Fruit fly (Drosophila melanogaster) whole organism, embryonic: Measurements from ENCODE around the gene Cpr5C.
A peak's percentile ranks its signal among the peaks of the same experiment; 100 is the strongest.

Experiments used
- Bgb ChIP-seq: fragments of 200-800 bp; sonication (Bioruptor generic); IDR thresholded peaks from 2 replicates; pipeline ENCODE4 v1.3.6; 2022; ENCODE audit warnings: missing biosample characterization, missing genetic modification characterization; ENCODE audit not compliant: partially characterized antibody
- Blimp-1 ChIP-seq: fragments of 200-800 bp; sonication (Bioruptor generic); optimal IDR thresholded peaks from 3 replicates; lab custom pipeline; 2018; ENCODE audit warnings: missing biosample characterization, missing genetic modification characterization, mild to moderate bottlenecking, moderate library complexity, missing genetic modification reagents
- Bteb2 ChIP-seq: fragments of 200-800 bp; sonication (Bioruptor generic); optimal IDR thresholded peaks from 2 replicates; lab custom pipeline; 2016; ENCODE audit warnings: missing biosample characterization, missing genetic modification characterization
- CG10321 ChIP-seq: fragments of 200-800 bp; sonication (Bioruptor generic); IDR thresholded peaks from 2 replicates; pipeline ENCODE4 v1.3.6; 2022; ENCODE audit warnings: missing biosample characterization, missing genetic modification characterization
- CG11085 ChIP-seq: fragments of 200-800 bp; sonication (Bioruptor generic); IDR thresholded peaks from 2 replicates; pipeline ENCODE4 v1.3.6; 2022; ENCODE audit warnings: missing biosample characterization, missing genetic modification characterization
- CG12071 ChIP-seq: fragments of 200-800 bp; sonication (Bioruptor generic); optimal IDR thresholded peaks from 3 replicates; lab custom pipeline; 2018; ENCODE audit warnings: missing biosample characterization, mild to moderate bottlenecking, missing genetic modification characterization
- CG12769 ChIP-seq: fragments of 200-800 bp; sonication (Bioruptor generic); optimal IDR thresholded peaks from 2 replicates; lab custom pipeline; 2019; ENCODE audit warnings: missing biosample characterization, mild to moderate bottlenecking, missing genetic modification characterization, moderate library complexity
- CG13287 ChIP-seq: fragments of 200-800 bp; sonication (Bioruptor generic); IDR thresholded peaks from 2 replicates; pipeline ENCODE4 v1.3.6; 2022; ENCODE audit warnings: missing biosample characterization, missing genetic modification characterization; ENCODE audit not compliant: partially characterized antibody
- CG15073 ChIP-seq: fragments of 200-800 bp; sonication (Bioruptor generic); optimal IDR thresholded peaks from 2 replicates; lab custom pipeline; 2016; ENCODE audit warnings: missing biosample characterization, missing genetic modification characterization
- CG15696 ChIP-seq: fragments of 200-800 bp; sonication (Bioruptor generic); optimal IDR thresholded peaks from 2 replicates; lab custom pipeline; 2019; ENCODE audit warnings: missing biosample characterization, mild to moderate bottlenecking, missing genetic modification characterization, moderate library complexity
- CG1832 ChIP-seq: fragments of 200-800 bp; sonication (Bioruptor generic); optimal IDR thresholded peaks from 2 replicates; lab custom pipeline; 2017; ENCODE audit warnings: missing biosample characterization, mild to moderate bottlenecking, missing genetic modification characterization, inconsistent platforms
- CG18619 ChIP-seq: fragments of 200-800 bp; sonication (Bioruptor generic); optimal IDR thresholded peaks from 3 replicates; lab custom pipeline; 2017; ENCODE audit warnings: missing biosample characterization, mild to moderate bottlenecking, missing genetic modification characterization
- CG31365 ChIP-seq: fragments of 200-800 bp; sonication (Bioruptor generic); optimal IDR thresholded peaks from 2 replicates; lab custom pipeline; 2018; ENCODE audit warnings: missing biosample characterization, mild to moderate bottlenecking, missing genetic modification characterization
- CG4707 ChIP-seq: fragments of 200-800 bp; sonication (Bioruptor generic); optimal IDR thresholded peaks from 2 replicates; lab custom pipeline; 2018; ENCODE audit warnings: missing biosample characterization, mild to moderate bottlenecking, missing genetic modification characterization, moderate library complexity
- CG8359 ChIP-seq: fragments of 200-800 bp; sonication (Bioruptor generic); optimal IDR thresholded peaks from 2 replicates; lab custom pipeline; 2017; ENCODE audit warnings: missing biosample characterization, mild to moderate bottlenecking, missing genetic modification characterization, borderline replicate concordance
- CG8478 ChIP-seq: fragments of >200 bp; optimal IDR thresholded peaks from 2 replicates; lab custom pipeline; 2018
- CG9727 ChIP-seq: fragments of 200-800 bp; sonication (Bioruptor generic); optimal IDR thresholded peaks from 3 replicates; lab custom pipeline; 2017; ENCODE audit warnings: missing biosample characterization, mild to moderate bottlenecking, missing genetic modification characterization
- Camta ChIP-seq: fragments of 200-800 bp; sonication (Bioruptor generic); optimal IDR thresholded peaks from 2 replicates; lab custom pipeline; 2016; ENCODE audit warnings: missing biosample characterization, missing genetic modification characterization
- CoRest ChIP-seq: fragments of 200-800 bp; sonication (Bioruptor generic); optimal IDR thresholded peaks from 3 replicates; lab custom pipeline; 2018; ENCODE audit warnings: missing biosample characterization, mild to moderate bottlenecking, missing genetic modification characterization, moderate library complexity
- Dbx ChIP-seq: fragments of 200-800 bp; sonication (Bioruptor generic); IDR thresholded peaks from 3 replicates; pipeline ENCODE4 v1.3.6; 2022; ENCODE audit warnings: missing biosample characterization, missing genetic modification characterization
- Deaf1 ChIP-seq: fragments of 200-800 bp; optimal IDR thresholded peaks from 3 replicates; lab custom pipeline; 2019; ENCODE audit warnings: missing biosample characterization, mild to moderate bottlenecking, missing genetic modification characterization, moderate library complexity
- Dp ChIP-seq: fragments of 200-800 bp; sonication (Bioruptor generic); optimal IDR thresholded peaks from 2 replicates; lab custom pipeline; 2018; ENCODE audit warnings: missing biosample characterization, mild to moderate bottlenecking, missing genetic modification characterization, moderate library complexity
- HLHmδ ChIP-seq: fragments of 200-800 bp; sonication (Bioruptor generic); optimal IDR thresholded peaks from 2 replicates; lab custom pipeline; 2018; ENCODE audit warnings: missing biosample characterization, mild to moderate bottlenecking, missing genetic modification characterization, moderate library complexity
- Hr51 ChIP-seq, 2 experiments: fragments of 200-800 bp; sonication (Bioruptor generic); optimal IDR thresholded peaks; 2 replicates in 1 of 2; 3 replicates in 1 of 2; lab custom pipeline; 2016 to 2018; ENCODE audit warnings: missing biosample characterization in 2 of 2, missing genetic modification characterization in 2 of 2, mild to moderate bottlenecking in 1 of 2, moderate library complexity in 1 of 2
- Mad ChIP-seq: fragments of 200-800 bp; sonication (Bioruptor generic); optimal IDR thresholded peaks from 2 replicates; lab custom pipeline; 2016; ENCODE audit warnings: missing biosample characterization, missing genetic modification characterization
- Meics ChIP-seq: fragments of 200-800 bp; sonication (Bioruptor generic); optimal IDR thresholded peaks from 2 replicates; lab custom pipeline; 2017; ENCODE audit warnings: missing biosample characterization, mild to moderate bottlenecking, missing genetic modification characterization
- Trl ChIP-seq, 3 experiments: fragments of >200 bp in 2 of 3; fragments of 200-800 bp in 1 of 3; sonication (Bioruptor generic) in 1 of 3; optimal IDR thresholded peaks; 2 replicates in 1 of 3; 3 replicates in 2 of 3; lab custom pipeline; 2016 to 2017; ENCODE audit warnings: missing biosample characterization in 1 of 3, missing genetic modification characterization in 1 of 3
- Xrp1 ChIP-seq: fragments of 200-800 bp; sonication (Bioruptor generic); IDR thresholded peaks from 2 replicates; pipeline ENCODE4 v1.3.6; 2022; ENCODE audit warnings: missing biosample characterization, missing genetic modification characterization
- amos ChIP-seq: fragments of 200-800 bp; sonication (Bioruptor generic); IDR thresholded peaks from 2 replicates; pipeline ENCODE4 v1.3.6; 2022; ENCODE audit warnings: missing biosample characterization, missing genetic modification characterization; ENCODE audit not compliant: partially characterized antibody
- aop ChIP-seq: fragments of 200-800 bp; sonication (Bioruptor generic); IDR thresholded peaks from 2 replicates; pipeline ENCODE4 v1.3.6; 2022; ENCODE audit warnings: missing biosample characterization, missing genetic modification characterization
- ato ChIP-seq: fragments of 200-800 bp; sonication (Bioruptor generic); IDR thresholded peaks from 2 replicates; pipeline ENCODE4 v1.3.6; 2022; ENCODE audit warnings: missing biosample characterization, missing genetic modification characterization; ENCODE audit not compliant: partially characterized antibody
- bbx ChIP-seq: fragments of 200-800 bp; sonication (Bioruptor generic); IDR thresholded peaks from 2 replicates; pipeline ENCODE4 v1.3.6; 2022; ENCODE audit warnings: missing biosample characterization, missing genetic modification characterization; ENCODE audit not compliant: partially characterized antibody
- chm ChIP-seq: fragments of 200-800 bp; sonication (Bioruptor generic); IDR thresholded peaks from 2 replicates; pipeline ENCODE4 v1.3.6; 2022; ENCODE audit warnings: missing biosample characterization, missing genetic modification characterization
- dmrt11E ChIP-seq: fragments of 200-800 bp; sonication (Bioruptor generic); optimal IDR thresholded peaks from 3 replicates; lab custom pipeline; 2018; ENCODE audit warnings: missing biosample characterization, mild to moderate bottlenecking, missing genetic modification characterization, moderate library complexity
- fd3F ChIP-seq: fragments of 200-800 bp; sonication (Bioruptor generic); optimal IDR thresholded peaks from 2 replicates; lab custom pipeline; 2018; ENCODE audit warnings: missing biosample characterization, mild to moderate bottlenecking, missing genetic modification characterization, moderate library complexity
- gsb-n ChIP-seq: fragments of 200-800 bp; sonication (Bioruptor generic); optimal IDR thresholded peaks from 3 replicates; lab custom pipeline; 2018; ENCODE audit warnings: missing biosample characterization, mild to moderate bottlenecking, missing genetic modification characterization
- gt ChIP-seq: fragments of 200-800 bp; sonication (Bioruptor generic); IDR thresholded peaks from 2 replicates; pipeline ENCODE4 v1.3.6; 2022; ENCODE audit warnings: missing biosample characterization, missing genetic modification characterization
- klu ChIP-seq: fragments of 200-800 bp; sonication (Bioruptor generic); IDR thresholded peaks from 2 replicates; pipeline ENCODE4 v1.3.6; 2022; ENCODE audit warnings: missing biosample characterization, missing genetic modification characterization
- nerfin-2 ChIP-seq: fragments of 200-800 bp; sonication (Bioruptor generic); IDR thresholded peaks from 2 replicates; pipeline ENCODE4 v1.3.6; 2022; ENCODE audit warnings: missing biosample characterization, missing genetic modification characterization; ENCODE audit not compliant: partially characterized antibody
- prd ChIP-seq, 3 experiments: fragments of >200 bp in 2 of 3; fragments of 200-800 bp in 1 of 3; sonication (Bioruptor generic) in 1 of 3; optimal IDR thresholded peaks in 2 of 3; IDR thresholded peaks in 1 of 3; 2 replicates in 2 of 3; 3 replicates in 1 of 3; pipeline versions ENCODE4 v1.3.6 to Lab custom; 2017 to 2022; ENCODE audit warnings: missing biosample characterization in 1 of 3, missing genetic modification characterization in 1 of 3
- pros ChIP-seq: fragments of 200-800 bp; sonication (Bioruptor generic); optimal IDR thresholded peaks from 3 replicates; lab custom pipeline; 2019; ENCODE audit warnings: missing biosample characterization, mild to moderate bottlenecking, missing genetic modification characterization, moderate library complexity
- sna ChIP-seq: fragments of 200-800 bp; sonication (Bioruptor generic); IDR thresholded peaks from 2 replicates; pipeline ENCODE4 v1.3.6; 2022; ENCODE audit warnings: missing biosample characterization, missing genetic modification characterization; ENCODE audit not compliant: partially characterized antibody
- sr ChIP-seq: fragments of 200-800 bp; sonication (Bioruptor generic); IDR thresholded peaks from 3 replicates; pipeline ENCODE4 v1.3.6; 2022; ENCODE audit warnings: missing biosample characterization, missing genetic modification characterization
- ssp ChIP-seq: fragments of 200-800 bp; sonication (Bioruptor generic); IDR thresholded peaks from 2 replicates; pipeline ENCODE4 v1.3.6; 2022; ENCODE audit warnings: missing biosample characterization, missing genetic modification characterization
- trem ChIP-seq: fragments of 200-800 bp; optimal IDR thresholded peaks from 3 replicates; lab custom pipeline; 2019; ENCODE audit warnings: missing biosample characterization, mild to moderate bottlenecking, missing genetic modification characterization, moderate library complexity
- unc-4 ChIP-seq: fragments of 200-800 bp; sonication (Bioruptor generic); IDR thresholded peaks from 2 replicates; pipeline ENCODE4 v1.3.6; 2022; ENCODE audit warnings: missing biosample characterization, missing genetic modification characterization; ENCODE audit not compliant: partially characterized antibody
- yki ChIP-seq: fragments of >200 bp; optimal IDR thresholded peaks from 3 replicates; lab custom pipeline; 2018
- z ChIP-seq: fragments of 200-800 bp; sonication (Bioruptor generic); IDR thresholded peaks from 3 replicates; pipeline ENCODE4 v1.3.6; 2022; ENCODE audit warnings: missing biosample characterization, missing genetic modification characterization

Cpr5C gene

dm6 chrX:5770730-5771181, 33.7 kb upstream of the Cpr5C start, which contains the start of gene CG3097 (continued):
- TF ChIP-seq CG10321 (GFP tag; lab: Robert Waterston, UW) = peak; percentile 85
- TF ChIP-seq z (GFP tag; lab: Robert Waterston, UW) = peak; percentile 99
- TF ChIP-seq Camta (GFP tag; lab: Kevin White, UChicago) = no peak
- TF ChIP-seq pros (GFP tag; lab: Kevin White, UChicago) = peak; percentile 24
- no peak for TF ChIP-seq fd3F (GFP tag; lab: Kevin White, UChicago)
- no peak; the same call in 1 of the 2 replicates for TF ChIP-seq Xrp1 (GFP tag; lab: Robert Waterston, UW)
- peak; percentile 76 for TF ChIP-seq klu (GFP tag; lab: Robert Waterston, UW)
- TF ChIP-seq Dbx (GFP tag; lab: Robert Waterston, UW) = no peak
- TF ChIP-seq CG13287 (GFP tag; lab: Robert Waterston, UW) = no peak
- peak; percentile 51; the same call in 1 of the 2 replicates for TF ChIP-seq aop
- no peak for TF ChIP-seq prd (optimal IDR thresholded peaks at IDR 0.05; lab: Kevin White, UChicago)
- peak; percentile 21; the same call in 1 of the 3 replicates for TF ChIP-seq prd (GFP tag; IDR thresholded peaks at IDR 0.05; lab: Robert Waterston, UW)
- TF ChIP-seq CG8478 (lab: Kevin White, UChicago) = peak; percentile 80
- TF ChIP-seq ato (GFP tag; lab: Robert Waterston, UW) = peak; percentile 22; the same call in 1 of the 2 replicates
- TF ChIP-seq CG15073 (GFP tag; lab: Kevin White, UChicago) = no peak
- no peak for TF ChIP-seq CG11085
- no peak for TF ChIP-seq Meics (GFP tag; lab: Kevin White, UChicago)
- TF ChIP-seq CoRest (tag; lab: Kevin White, UChicago) = no peak
- no peak for TF ChIP-seq CG12769 (tag; lab: Kevin White, UChicago)
- peak; percentile 99 for TF ChIP-seq sr (GFP tag; lab: Robert Waterston, UW)
- no peak for TF ChIP-seq chm (GFP tag; lab: Robert Waterston, UW)
- 0 out of 2 replicates have a peak, but pooled peaks have one; percentile 8 for TF ChIP-seq nerfin-2 (GFP tag; lab: Robert Waterston, UW)
- no peak for TF ChIP-seq CG9727
- TF ChIP-seq gsb-n (tag; lab: Kevin White, UChicago) = peak; percentile 7
- no peak for TF ChIP-seq CG15696 (tag; lab: Kevin White, UChicago)
- TF ChIP-seq trem = peak; percentile 98
- TF ChIP-seq HLHmδ (GFP tag; lab: Kevin White, UChicago) = peak; percentile 52
- TF ChIP-seq Hr51 (GFP tag; optimal IDR thresholded peaks at IDR 0.05; lab: Kevin White, UChicago) = no peak
- peak; percentile 11 to 91 for TF ChIP-seq Trl (optimal IDR thresholded peaks at IDR 0.05; lab: Kevin White, UChicago)
- TF ChIP-seq Trl (GFP tag; optimal IDR thresholded peaks at IDR 0.05; lab: Kevin White, UChicago) = no peak
- TF ChIP-seq Mad = no peak
- no peak for TF ChIP-seq Bteb2
- TF ChIP-seq CG4707 = no peak
- TF ChIP-seq Dp (GFP tag; lab: Kevin White, UChicago) = no peak
- TF ChIP-seq gt (GFP tag; lab: Robert Waterston, UW) = no peak
- TF ChIP-seq CG12071 (GFP tag; lab: Kevin White, UChicago) = no peak
- peak; percentile 46; the same call in 1 of the 2 replicates for TF ChIP-seq sna
- TF ChIP-seq CG18619 (GFP tag; lab: Kevin White, UChicago) = no peak
- peak; percentile 81 for TF ChIP-seq yki (lab: Kevin White, UChicago)
- TF ChIP-seq CG1832 (GFP tag; lab: Kevin White, UChicago) = peak; percentile 94
- TF ChIP-seq Bgb (GFP tag; lab: Robert Waterston, UW) = 0 out of 2 replicates have a peak, but pooled peaks have one; percentile 10
- TF ChIP-seq CG31365 (tag; lab: Kevin White, UChicago) = no peak
- TF ChIP-seq amos (GFP tag; lab: Robert Waterston, UW) = peak; percentile 13; the same call in 1 of the 2 replicates
- TF ChIP-seq bbx = peak; percentile 61
- TF ChIP-seq Blimp-1 (GFP tag; lab: Kevin White, UChicago) = peak; percentile 41
- TF ChIP-seq ssp (GFP tag; lab: Robert Waterston, UW) = no peak
- TF ChIP-seq unc-4 (GFP tag; lab: Robert Waterston, UW) = no peak
- no peak for TF ChIP-seq Deaf1 (tag; lab: Kevin White, UChicago)
- no peak for TF ChIP-seq CG8359 (GFP tag; lab: Kevin White, UChicago)
- no peak for TF ChIP-seq dmrt11E
